Worm (Caenorhabditis elegans) whole organism, L4 larva: ENCODE results near the gene try-3.

Source experiments
- F10B5.3 ChIP-seq: sonication (generic microtip); optimal IDR thresholded peaks from 2 replicates; lab custom pipeline; 2016; ENCODE audit warnings: mild to moderate bottlenecking, missing genetic modification characterization, missing compliant biosample characterization
- F49E8.2 ChIP-seq: sonication (generic microtip); optimal IDR thresholded peaks from 2 replicates; lab custom pipeline; 2016; ENCODE audit warnings: missing compliant biosample characterization, mild to moderate bottlenecking, missing genetic modification characterization, borderline replicate concordance
- T20F7.1 ChIP-seq: fragments of 200-800 bp; sonication (Bioruptor generic); optimal IDR thresholded peaks from 2 replicates; lab custom pipeline; 2018; ENCODE audit warnings: mild to moderate bottlenecking, missing genetic modification characterization, missing compliant biosample characterization
- aha-1 ChIP-seq: fragments of 150-350 bp; peaks from one replicate; lab custom pipeline; 2014; ENCODE audit warnings: missing biosample characterization, missing genetic modification characterization
- aly-2 ChIP-seq: sonication (generic microtip); optimal IDR thresholded peaks from 2 replicates; lab custom pipeline; 2018; ENCODE audit warnings: missing biosample characterization, missing genetic modification characterization
- arid-1 ChIP-seq: fragments of 200-800 bp; sonication (Bioruptor generic); conservative IDR thresholded peaks from 2 replicates; pipeline ENCODE4 v1.3.6; 2022; ENCODE audit warnings: missing genetic modification reagents, missing genetic modification characterization, missing compliant biosample characterization
- ceh-62 ChIP-seq: sonication (generic microtip); optimal IDR thresholded peaks from 2 replicates; lab custom pipeline; 2017; ENCODE audit warnings: missing biosample characterization, missing genetic modification characterization
- daf-12 ChIP-seq: fragments of 150-350 bp; optimal IDR thresholded peaks from 2 replicates; lab custom pipeline; 2014; ENCODE audit warnings: missing biosample characterization, missing genetic modification reagents, missing genetic modification characterization
- dmd-8 ChIP-seq: fragments of 200-800 bp; sonication (Bioruptor generic); IDR thresholded peaks from 2 replicates; pipeline ENCODE4 v1.3.6; 2022; ENCODE audit warnings: missing genetic modification characterization, missing compliant biosample characterization
- dmd-9 ChIP-seq: fragments of 200-800 bp; sonication (Bioruptor generic); IDR thresholded peaks from 2 replicates; pipeline ENCODE4 v1.3.6; 2022; ENCODE audit warnings: missing genetic modification reagents, missing genetic modification characterization, missing compliant biosample characterization
- dpl-1 ChIP-seq: fragments of 150-350 bp; optimal IDR thresholded peaks from 2 replicates; lab custom pipeline; 2014; ENCODE audit warnings: missing biosample characterization, missing genetic modification reagents, missing genetic modification characterization
- duxl-1 ChIP-seq: sonication (generic microtip); optimal IDR thresholded peaks from 2 replicates; lab custom pipeline; 2016; ENCODE audit warnings: mild to moderate bottlenecking, missing genetic modification characterization, moderate library complexity, missing compliant biosample characterization; ENCODE audit not compliant: poor library complexity
- dve-1 ChIP-seq: sonication (generic microtip); optimal IDR thresholded peaks from 2 replicates; lab custom pipeline; 2017; ENCODE audit warnings: antibody characterized with exemption, mild to moderate bottlenecking, missing genetic modification characterization, missing compliant biosample characterization; ENCODE audit not compliant: insufficient read depth
- egl-27 ChIP-seq: sonication (generic microtip); optimal IDR thresholded peaks from 3 replicates; lab custom pipeline; 2017; ENCODE audit warnings: missing biosample characterization, missing genetic modification reagents, missing genetic modification characterization
- egl-43 ChIP-seq: fragments of 200-800 bp; sonication (Bioruptor generic); IDR thresholded peaks from 2 replicates; pipeline ENCODE4 v1.3.6; 2022; ENCODE audit warnings: missing genetic modification reagents, missing genetic modification characterization, missing compliant biosample characterization
- fos-1 ChIP-seq: fragments of 150-350 bp; optimal IDR thresholded peaks from 2 replicates; lab custom pipeline; 2014; ENCODE audit warnings: missing biosample characterization, missing genetic modification characterization
- hif-1 ChIP-seq, 2 experiments: sonication (generic microtip); optimal IDR thresholded peaks; 2 replicates each; lab custom pipeline; 2016 to 2017; ENCODE audit warnings: missing compliant biosample characterization in 2 of 2, missing genetic modification characterization in 2 of 2, missing genetic modification reagents in 2 of 2, missing genotype in 2 of 2, mild to moderate bottlenecking in 1 of 2
- hlh-30 ChIP-seq: sonication (generic microtip); optimal IDR thresholded peaks from 2 replicates; lab custom pipeline; 2017; ENCODE audit warnings: antibody characterized with exemption, mild to moderate bottlenecking, missing genetic modification characterization, missing compliant biosample characterization; ENCODE audit not compliant: insufficient read depth
- hmg-1.1 ChIP-seq: fragments of 200-800 bp; sonication (Bioruptor generic); IDR thresholded peaks from 2 replicates; pipeline ENCODE4 v1.3.6; 2022; ENCODE audit warnings: missing genetic modification reagents, missing genetic modification characterization, missing compliant biosample characterization
- lin-1 ChIP-seq: fragments of 200-800 bp; sonication (Bioruptor generic); IDR thresholded peaks from 2 replicates; pipeline ENCODE4 v1.3.6; 2022; ENCODE audit warnings: missing genetic modification reagents, missing genetic modification characterization, missing compliant biosample characterization
- lin-39 ChIP-seq: fragments of 150-350 bp; optimal IDR thresholded peaks from 2 replicates; lab custom pipeline; 2014; ENCODE audit warnings: missing biosample characterization, missing genetic modification reagents, missing genetic modification characterization
- mdl-1 ChIP-seq, 2 experiments: fragments of 150-350 bp in 1 of 2; sonication (generic microtip) in 1 of 2; optimal IDR thresholded peaks; 2 replicates each; lab custom pipeline; 2014 to 2017; ENCODE audit warnings: missing biosample characterization in 2 of 2, missing genetic modification characterization in 2 of 2
- mdt-29 ChIP-seq: fragments of 200-800 bp; sonication (Bioruptor generic); IDR thresholded peaks from 2 replicates; pipeline ENCODE4 v1.3.6; 2022; ENCODE audit warnings: missing genetic modification reagents, missing genetic modification characterization, missing compliant biosample characterization
- mep-1 ChIP-seq: fragments of 150-350 bp; sonication (generic microtip); optimal IDR thresholded peaks from 3 replicates; lab custom pipeline; 2014; ENCODE audit warnings: missing biosample characterization, missing genetic modification characterization
- mxl-2 ChIP-seq: fragments of 200-800 bp; sonication (Bioruptor generic); conservative IDR thresholded peaks from 2 replicates; pipeline ENCODE4 v1.3.6; 2022; ENCODE audit warnings: missing genetic modification reagents, missing genetic modification characterization, missing compliant biosample characterization
- nhr-11 ChIP-seq: fragments of 150-350 bp; optimal IDR thresholded peaks from 2 replicates; lab custom pipeline; 2014; ENCODE audit warnings: missing biosample characterization, missing genetic modification characterization
- nhr-25 ChIP-seq: sonication (generic microtip); optimal IDR thresholded peaks from 2 replicates; lab custom pipeline; 2017; ENCODE audit warnings: missing genetic modification characterization, mild to moderate bottlenecking, missing compliant biosample characterization, antibody characterized with exemption, moderate library complexity, borderline replicate concordance; ENCODE audit not compliant: insufficient read depth
- nhr-41 ChIP-seq: fragments of 200-800 bp; sonication (Bioruptor generic); IDR thresholded peaks from 2 replicates; pipeline ENCODE4 v1.3.6; 2022; ENCODE audit warnings: missing genetic modification reagents, missing genetic modification characterization, missing compliant biosample characterization
- nhr-6 ChIP-seq: fragments of 150-350 bp; optimal IDR thresholded peaks from 2 replicates; lab custom pipeline; 2014; ENCODE audit warnings: missing biosample characterization, missing genetic modification characterization
- php-3 ChIP-seq: fragments of 200-800 bp; sonication (Bioruptor generic); IDR thresholded peaks from 2 replicates; pipeline ENCODE4 v1.3.6; 2022; ENCODE audit warnings: missing genetic modification reagents, missing genetic modification characterization, missing compliant biosample characterization
- saeg-2 ChIP-seq: fragments of 200-800 bp; sonication (Bioruptor generic); IDR thresholded peaks from 2 replicates; pipeline ENCODE4 v1.3.6; 2022; ENCODE audit warnings: missing genetic modification reagents, missing genetic modification characterization, missing compliant biosample characterization
- skn-1 ChIP-seq: fragments of 150-350 bp; optimal IDR thresholded peaks from 2 replicates; lab custom pipeline; 2014; ENCODE audit warnings: missing biosample characterization, missing genetic modification characterization
- snpc-1.2 ChIP-seq: fragments of 200-800 bp; sonication (Bioruptor generic); IDR thresholded peaks from 2 replicates; pipeline ENCODE4 v1.3.6; 2022; ENCODE audit warnings: missing genetic modification reagents, missing genetic modification characterization, missing compliant biosample characterization
- tra-1 ChIP-seq: fragments of 200-800 bp; sonication (Bioruptor generic); IDR thresholded peaks from 2 replicates; pipeline ENCODE4 v1.3.6; 2022; ENCODE audit warnings: missing genetic modification reagents, missing genetic modification characterization, missing compliant biosample characterization
- unc-62 ChIP-seq, 3 experiments: fragments of 150-350 bp in 1 of 3; sonication (generic microtip); optimal IDR thresholded peaks in 2 of 3; peaks in 1 of 3; 1 replicate in 1 of 3; 2 replicates in 2 of 3; lab custom pipeline; 2014 to 2017; ENCODE audit warnings: missing biosample characterization in 3 of 3, missing genetic modification characterization in 3 of 3, missing genetic modification reagents in 3 of 3, missing genotype in 1 of 3
- zip-2 ChIP-seq: fragments of 150-350 bp; optimal IDR thresholded peaks from 2 replicates; lab custom pipeline; 2014; ENCODE audit warnings: missing biosample characterization, missing genetic modification characterization

The try-3 gene

DNA sequence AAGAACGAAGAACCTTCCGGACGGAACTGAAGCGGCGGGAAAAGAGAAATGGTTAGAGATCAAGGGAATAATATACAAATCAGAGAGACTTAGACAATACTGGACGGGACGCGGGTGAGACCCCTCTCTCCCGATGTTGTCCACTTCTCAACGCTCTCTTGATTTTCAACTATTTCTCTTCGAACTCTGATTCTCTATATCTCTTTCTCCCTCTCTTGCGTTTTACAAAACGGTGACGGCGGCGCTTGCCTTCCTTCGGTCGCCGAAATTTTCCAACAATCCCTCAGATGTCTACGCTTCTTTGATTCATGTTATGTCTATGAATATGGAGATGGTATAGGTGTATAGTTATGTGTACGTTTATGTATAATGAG lies 19.8 kb downstream of the try-3 start (continued):
- no peak for TF ChIP-seq nhr-11 (tag; lab: Kevin White, UChicago)
- peak in 1 of 2 experiments; percentile 36 for TF ChIP-seq mdl-1 (tag; optimal IDR thresholded peaks at IDR 0.05; lab: Kevin White, UChicago)
- TF ChIP-seq snpc-1.2 (GFP tag; lab: Robert Waterston, UW): no peak
- TF ChIP-seq F10B5.3 (tag; lab: Kevin White, UChicago): no peak
- TF ChIP-seq ceh-62 (tag; lab: Kevin White, UChicago): no peak
- peak; percentile 59 for TF ChIP-seq hlh-30 (tag; lab: Kevin White, UChicago)
- no peak for TF ChIP-seq lin-39 (tag; lab: Kevin White, UChicago)
- peak in 1 of 2 experiments; percentile 17 for TF ChIP-seq hif-1 (tag; optimal IDR thresholded peaks at IDR 0.05; lab: Kevin White, UChicago)
- TF ChIP-seq dve-1 (tag; lab: Kevin White, UChicago): peak; percentile 87
- peak; percentile 45 for TF ChIP-seq hmg-1.1
- peak; percentile 63 for TF ChIP-seq nhr-25 (tag; lab: Kevin White, UChicago)
- no peak for TF ChIP-seq fos-1
- no peak for TF ChIP-seq duxl-1 (tag; lab: Kevin White, UChicago)
- TF ChIP-seq tra-1 (GFP tag; lab: Robert Waterston, UW): no peak
- no peak for TF ChIP-seq aly-2 (tag; lab: Kevin White, UChicago)
- no peak for TF ChIP-seq lin-1
- TF ChIP-seq saeg-2 (GFP tag; lab: Robert Waterston, UW): no peak
- 0 out of 2 replicates have a peak, but pooled peaks have one; percentile 36 for TF ChIP-seq arid-1 (GFP tag; lab: Robert Waterston, UW)
- peak; percentile 65 for TF ChIP-seq mep-1 (tag; lab: Kevin White, UChicago)
- TF ChIP-seq nhr-6 (tag; lab: Kevin White, UChicago): peak; percentile 30
- no peak for TF ChIP-seq dmd-9
- TF ChIP-seq php-3 (GFP tag; lab: Robert Waterston, UW): no peak

DNA sequence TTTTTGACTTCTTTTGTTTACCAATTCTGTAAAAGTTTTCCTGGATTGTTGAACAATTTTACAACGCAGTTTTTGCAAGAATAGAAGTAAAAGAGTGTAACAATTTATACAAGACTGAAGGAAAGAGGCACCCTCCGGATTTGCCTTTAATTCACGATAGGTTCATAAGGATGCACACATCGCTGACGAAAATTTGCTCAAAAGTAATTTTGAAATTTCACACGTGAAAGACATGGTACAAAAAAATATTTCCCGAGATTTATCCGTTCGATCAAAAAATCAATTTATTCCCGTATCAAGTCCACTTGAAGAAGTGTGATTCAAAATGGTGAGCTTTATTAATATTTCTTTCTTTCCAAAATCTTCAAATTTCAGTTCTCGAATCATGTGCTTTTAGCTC lies 21.0 kb downstream of the try-3 start, which contains the start of gene C43G2.3:
Gene C43G2.3, plus strand, starts transcription at position 301 of the 400 bp plus-strand sequence.
- TF ChIP-seq skn-1 (tag; lab: Kevin White, UChicago) (no peak), nhr-11 (tag; lab: Kevin White, UChicago) (no peak), lin-1 (no peak), mdl-1 (tag; optimal IDR thresholded peaks at IDR 0.05; lab: Kevin White, UChicago) (no peak), nhr-41 (no peak), F49E8.2 (tag; lab: Kevin White, UChicago) (no peak), dmd-9 (no peak), dmd-8 (GFP tag; lab: Robert Waterston, UW) (no peak), T20F7.1 (no peak), hlh-30 (tag; lab: Kevin White, UChicago) (no peak), mxl-2 (GFP tag; lab: Robert Waterston, UW) (no peak), daf-12 (tag; lab: Kevin White, UChicago) (no peak), mdt-29 (GFP tag; lab: Robert Waterston, UW) (no peak), egl-27 (tag; lab: Kevin White, UChicago) (no peak), dpl-1 (GFP tag; lab: Kevin White, UChicago) (no peak), egl-43 (GFP tag; lab: Robert Waterston, UW) (no peak)

DNA sequence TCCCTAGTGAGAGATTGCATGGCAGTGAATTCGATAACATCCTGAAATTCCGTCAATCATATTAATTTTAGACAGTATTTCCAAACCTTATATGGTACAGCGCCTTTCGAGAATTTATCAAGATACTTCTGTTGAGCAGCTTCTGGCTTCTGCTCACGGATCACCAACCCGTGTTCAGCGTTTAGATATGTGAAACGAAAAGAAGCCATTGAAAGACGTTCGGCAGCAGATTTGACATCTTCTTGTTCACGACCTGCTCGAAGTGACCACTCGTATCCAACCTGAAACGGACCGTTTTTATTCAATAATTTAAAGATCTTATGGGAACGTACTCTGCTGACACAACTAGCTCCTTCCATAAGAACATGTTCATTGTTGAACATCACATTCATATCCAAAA lies 24.7 kb downstream of the try-3 start:
- peak; percentile 59 for TF ChIP-seq aha-1
- no peak for TF ChIP-seq zip-2
- peak in 1 of 2 experiments; percentile 94 for TF ChIP-seq unc-62 (GFP tag; optimal IDR thresholded peaks at IDR 0.05 in 1 of 2; lab: Kevin White, UChicago)
- no peak for TF ChIP-seq unc-62 (tag; optimal IDR thresholded peaks at IDR 0.05; lab: Kevin White, UChicago)
